Worm (Caenorhabditis elegans) whole organism, early embryonic: Measurements from ENCODE around the gene abt-4.

ENCODE experiments used
- B0310.2 ChIP-seq: sonication (generic microtip); optimal IDR thresholded peaks from 2 replicates; lab custom pipeline; 2016; ENCODE audit warnings: mild to moderate bottlenecking, missing genetic modification characterization, missing compliant biosample characterization
- F13C5.2 ChIP-seq: sonication (generic microtip); optimal IDR thresholded peaks from 2 replicates; lab custom pipeline; 2017; ENCODE audit warnings: mild to moderate bottlenecking, missing genetic modification characterization, inconsistent platforms, missing compliant biosample characterization
- aly-1 ChIP-seq: sonication (generic microtip); optimal IDR thresholded peaks from 2 replicates; lab custom pipeline; 2016; ENCODE audit warnings: missing genetic modification characterization, missing compliant biosample characterization
- ama-1 ChIP-seq: fragments of 150-350 bp; optimal IDR thresholded peaks from 2 replicates; lab custom pipeline; 2014
- ceh-13 ChIP-seq: fragments of 200-800 bp; sonication (Bioruptor generic); optimal IDR thresholded peaks from 2 replicates; lab custom pipeline; 2018; ENCODE audit warnings: mild to moderate bottlenecking, missing genetic modification characterization, missing compliant biosample characterization
- ceh-36 ChIP-seq: sonication (generic microtip); optimal IDR thresholded peaks from 2 replicates; lab custom pipeline; 2016; ENCODE audit warnings: missing genetic modification characterization, inconsistent platforms, missing compliant biosample characterization
- ets-7 ChIP-seq: sonication (generic microtip); optimal IDR thresholded peaks from 2 replicates; lab custom pipeline; 2016; ENCODE audit warnings: missing genotype, missing genetic modification characterization, missing compliant biosample characterization
- flt-1 ChIP-seq: fragments of 200-800 bp; sonication (Bioruptor generic); IDR thresholded peaks from 2 replicates; pipeline ENCODE4 v1.3.6; 2022; ENCODE audit warnings: missing genetic modification characterization, missing compliant biosample characterization
- hmbx-1 ChIP-seq: sonication (generic microtip); optimal IDR thresholded peaks from 2 replicates; lab custom pipeline; 2016; ENCODE audit warnings: mild to moderate bottlenecking, missing genetic modification characterization, missing compliant biosample characterization
- hmg-4 ChIP-seq: fragments of 200-800 bp; sonication (Bioruptor generic); optimal IDR thresholded peaks from 2 replicates; lab custom pipeline; 2018; ENCODE audit warnings: mild to moderate bottlenecking, missing genetic modification characterization, missing compliant biosample characterization
- hnd-1 ChIP-seq: sonication (generic microtip); optimal IDR thresholded peaks from 2 replicates; lab custom pipeline; 2016; ENCODE audit warnings: missing genetic modification characterization, missing compliant biosample characterization
- pes-1 ChIP-seq: fragments of 200-800 bp; sonication (Bioruptor generic); IDR thresholded peaks from 2 replicates; pipeline ENCODE4 v1.3.6; 2022; ENCODE audit warnings: missing genetic modification reagents, missing genetic modification characterization, missing compliant biosample characterization
- scrt-1 ChIP-seq: fragments of 200-800 bp; sonication (Bioruptor generic); IDR thresholded peaks from 2 replicates; pipeline ENCODE4 v1.3.6; 2022; ENCODE audit warnings: missing genetic modification characterization, missing compliant biosample characterization
- sea-1 ChIP-seq: fragments of 200-800 bp; sonication (Bioruptor generic); conservative IDR thresholded peaks from 2 replicates; pipeline ENCODE4 v1.3.6; 2022; ENCODE audit warnings: missing genetic modification characterization, missing compliant biosample characterization
- tbx-11 ChIP-seq: fragments of 200-800 bp; sonication (Bioruptor generic); IDR thresholded peaks from 2 replicates; pipeline ENCODE4 v1.3.6; 2022; ENCODE audit warnings: missing genetic modification characterization, missing compliant biosample characterization
- tbx-37 ChIP-seq: fragments of 200-800 bp; sonication (Bioruptor generic); conservative IDR thresholded peaks from 2 replicates; pipeline ENCODE4 v1.3.6; 2022; ENCODE audit warnings: missing genetic modification reagents, missing genetic modification characterization, missing compliant biosample characterization
- tra-4 ChIP-seq: sonication (generic microtip); optimal IDR thresholded peaks from 2 replicates; lab custom pipeline; 2017; ENCODE audit warnings: missing genetic modification characterization, missing compliant biosample characterization

abt-4 gene

ce11 chrV:349054-349453, 18.5 kb upstream of the abt-4 start, which contains the start of gene atg-9:
Gene atg-9, plus strand, starts transcription at chrV:349385.
- TF ChIP-seq hmg-4 (no peak), F13C5.2 (tag; lab: Kevin White, UChicago) (peak; percentile 36), ceh-13 (no peak), hnd-1 (tag; lab: Kevin White, UChicago) (no peak)

- no peak for TF ChIP-seq pes-1 (GFP tag; lab: Robert Waterston, UW)
- no peak for TF ChIP-seq ceh-36 (tag; lab: Kevin White, UChicago)
- no peak for TF ChIP-seq B0310.2
- no peak for TF ChIP-seq ama-1
- TF ChIP-seq tbx-11: no peak
- TF ChIP-seq aly-1: no peak
- TF ChIP-seq tbx-37 (GFP tag; lab: Robert Waterston, UW): no peak
- no peak for TF ChIP-seq scrt-1 (GFP tag; lab: Robert Waterston, UW)
- TF ChIP-seq tra-4: no peak
- no peak for TF ChIP-seq ceh-13
- TF ChIP-seq F13C5.2 (tag; lab: Kevin White, UChicago): no peak
- TF ChIP-seq hmbx-1 (tag; lab: Kevin White, UChicago): no peak
- TF ChIP-seq flt-1 (GFP tag; lab: Robert Waterston, UW): no peak
- TF ChIP-seq hnd-1 (tag; lab: Kevin White, UChicago): no peak
- TF ChIP-seq hmg-4: no peak
Observed at ce11 chrV:347561-348345, 17.2 kb upstream of the abt-4 start.

- TF ChIP-seq tbx-37 (GFP tag; lab: Robert Waterston, UW): no peak
- TF ChIP-seq hmg-4: no peak
- TF ChIP-seq ceh-13: no peak
- TF ChIP-seq pes-1 (GFP tag; lab: Robert Waterston, UW): no peak
- TF ChIP-seq tra-4: no peak
- no peak for TF ChIP-seq hmbx-1 (tag; lab: Kevin White, UChicago)
- no peak for TF ChIP-seq hnd-1 (tag; lab: Kevin White, UChicago)
- TF ChIP-seq ama-1: no peak
- no peak for TF ChIP-seq scrt-1 (GFP tag; lab: Robert Waterston, UW)
- TF ChIP-seq ceh-36 (tag; lab: Kevin White, UChicago): no peak
- TF ChIP-seq ets-7 (tag; lab: Kevin White, UChicago): no peak
- TF ChIP-seq sea-1: no peak
Observed at ce11 chrV:346005-346404, 15.5 kb upstream of the abt-4 start.

ce11 chrV:343546-343945, 13.0 kb upstream of the abt-4 start:
- no peak for TF ChIP-seq aly-1
- TF ChIP-seq ama-1: no peak
- no peak for TF ChIP-seq tra-4
- no peak for TF ChIP-seq tbx-11
- no peak for TF ChIP-seq flt-1 (GFP tag; lab: Robert Waterston, UW)
- TF ChIP-seq pes-1 (GFP tag; lab: Robert Waterston, UW): no peak
- no peak for TF ChIP-seq hmbx-1 (tag; lab: Kevin White, UChicago)
- no peak for TF ChIP-seq tbx-37 (GFP tag; lab: Robert Waterston, UW)
- no peak for TF ChIP-seq scrt-1 (GFP tag; lab: Robert Waterston, UW)
- no peak for TF ChIP-seq ceh-36 (tag; lab: Kevin White, UChicago)

ce11 chrV:343128-343527, 12.6 kb upstream of the abt-4 start, which contains the start of gene wago-10:
Gene wago-10, plus strand, starts transcription at chrV:343428.
- TF ChIP-seq pes-1 (GFP tag; lab: Robert Waterston, UW) (no peak), aly-1 (no peak), hnd-1 (tag; lab: Kevin White, UChicago) (no peak), flt-1 (GFP tag; lab: Robert Waterston, UW) (no peak), F13C5.2 (tag; lab: Kevin White, UChicago) (no peak), ets-7 (tag; lab: Kevin White, UChicago) (no peak), hmbx-1 (tag; lab: Kevin White, UChicago) (no peak), sea-1 (no peak), ceh-13 (no peak), ceh-36 (tag; lab: Kevin White, UChicago) (no peak), ama-1 (no peak), B0310.2 (no peak), hmg-4 (no peak), scrt-1 (GFP tag; lab: Robert Waterston, UW) (no peak), tra-4 (no peak), tbx-37 (GFP tag; lab: Robert Waterston, UW) (no peak), tbx-11 (no peak)

- TF ChIP-seq ama-1: no peak
- TF ChIP-seq hmg-4: no peak
- no peak for TF ChIP-seq hmbx-1 (tag; lab: Kevin White, UChicago)
- TF ChIP-seq ets-7 (tag; lab: Kevin White, UChicago): no peak
- no peak for TF ChIP-seq sea-1
- no peak for TF ChIP-seq ceh-36 (tag; lab: Kevin White, UChicago)
- TF ChIP-seq tbx-11: no peak
- no peak for TF ChIP-seq pes-1 (GFP tag; lab: Robert Waterston, UW)
- TF ChIP-seq B0310.2: no peak
- no peak for TF ChIP-seq aly-1
- no peak for TF ChIP-seq F13C5.2 (tag; lab: Kevin White, UChicago)
- TF ChIP-seq scrt-1 (GFP tag; lab: Robert Waterston, UW): no peak
- TF ChIP-seq ceh-13: no peak
- TF ChIP-seq flt-1 (GFP tag; lab: Robert Waterston, UW): no peak
- TF ChIP-seq tbx-37 (GFP tag; lab: Robert Waterston, UW): no peak
- TF ChIP-seq hnd-1 (tag; lab: Kevin White, UChicago): no peak
Observed at ce11 chrV:342346-342745, 11.8 kb upstream of the abt-4 start.

ce11 chrV:336350-336749, 5.8 kb upstream of the abt-4 start, which contains the start of gene dmd-8:
Gene dmd-8, minus strand, starts transcription at chrV:336450.
- TF ChIP-seq flt-1 (GFP tag; lab: Robert Waterston, UW) (no peak), scrt-1 (GFP tag; lab: Robert Waterston, UW) (no peak), ceh-36 (tag; lab: Kevin White, UChicago) (no peak), ama-1 (no peak), hmbx-1 (tag; lab: Kevin White, UChicago) (no peak), pes-1 (GFP tag; lab: Robert Waterston, UW) (no peak), hmg-4 (no peak), tbx-37 (GFP tag; lab: Robert Waterston, UW) (no peak), sea-1 (no peak), F13C5.2 (tag; lab: Kevin White, UChicago) (no peak), ceh-13 (no peak), tra-4 (no peak), B0310.2 (no peak), hnd-1 (tag; lab: Kevin White, UChicago) (no peak)
